Fruit fly (Drosophila melanogaster) whole organism, prepupa: ENCODE results near the gene CG44355.

Experiments
- Blimp-1 ChIP-seq: fragments of 200-800 bp; sonication (Bioruptor generic); optimal IDR thresholded peaks from 3 replicates; lab custom pipeline; 2017; ENCODE audit warnings: missing biosample characterization, missing genetic modification characterization, mild to moderate bottlenecking, moderate library complexity, missing genetic modification reagents
- CG10631 ChIP-seq: fragments of 200-800 bp; sonication (Bioruptor generic); optimal IDR thresholded peaks from 2 replicates; lab custom pipeline; 2016; ENCODE audit warnings: missing biosample characterization, missing genetic modification characterization
- CG11762 ChIP-seq: fragments of 200-800 bp; sonication (Bioruptor generic); optimal IDR thresholded peaks from 3 replicates; lab custom pipeline; 2016; ENCODE audit warnings: missing biosample characterization, missing genetic modification characterization; ENCODE audit not compliant: insufficient read depth
- CG11902 ChIP-seq: fragments of 200-800 bp; sonication (Bioruptor generic); optimal IDR thresholded peaks from 3 replicates; lab custom pipeline; 2016; ENCODE audit warnings: missing biosample characterization, missing genetic modification characterization
- CG15336 ChIP-seq: fragments of 200-800 bp; sonication (Bioruptor generic); IDR thresholded peaks from 2 replicates; pipeline ENCODE4 v1.3.6; 2022; ENCODE audit warnings: missing biosample characterization, missing genetic modification characterization
- CG1621 ChIP-seq: fragments of 200-800 bp; sonication (Bioruptor generic); optimal IDR thresholded peaks from 3 replicates; lab custom pipeline; 2018; ENCODE audit warnings: missing biosample characterization, mild to moderate bottlenecking, missing genetic modification characterization
- CG31627 ChIP-seq: fragments of 200-800 bp; sonication (Bioruptor generic); optimal IDR thresholded peaks from 3 replicates; lab custom pipeline; 2016; ENCODE audit warnings: missing biosample characterization, missing genetic modification characterization
- CG32006 ChIP-seq: fragments of 200-800 bp; sonication (Bioruptor generic); optimal IDR thresholded peaks from 3 replicates; lab custom pipeline; 2017; ENCODE audit warnings: missing biosample characterization, mild to moderate bottlenecking, missing genetic modification characterization
- CG34406 ChIP-seq: fragments of 200-800 bp; sonication (Bioruptor generic); optimal IDR thresholded peaks from 3 replicates; lab custom pipeline; 2016; ENCODE audit warnings: missing biosample characterization, missing genetic modification characterization
- CG3919 ChIP-seq: fragments of 200-800 bp; sonication (Bioruptor generic); optimal IDR thresholded peaks from 3 replicates; lab custom pipeline; 2016; ENCODE audit warnings: missing biosample characterization, missing genetic modification characterization
- CG4318 ChIP-seq: fragments of 200-800 bp; sonication (Bioruptor generic); optimal IDR thresholded peaks from 3 replicates; lab custom pipeline; 2017; ENCODE audit warnings: missing biosample characterization, mild to moderate bottlenecking, missing genetic modification characterization
- CG6854 ChIP-seq: fragments of 200-800 bp; sonication (Bioruptor generic); optimal IDR thresholded peaks from 2 replicates; lab custom pipeline; 2017; ENCODE audit warnings: missing biosample characterization, mild to moderate bottlenecking, missing genetic modification characterization
- CG7368 ChIP-seq: fragments of 200-800 bp; sonication (Bioruptor generic); optimal IDR thresholded peaks from 3 replicates; lab custom pipeline; 2016; ENCODE audit warnings: missing biosample characterization, missing genetic modification characterization
- CG8119 ChIP-seq: fragments of 200-800 bp; sonication (Bioruptor generic); IDR thresholded peaks from 3 replicates; pipeline ENCODE4 v1.3.6; 2022; ENCODE audit warnings: missing biosample characterization, missing genetic modification characterization
- CG8319 ChIP-seq: fragments of 200-800 bp; sonication (Bioruptor generic); optimal IDR thresholded peaks from 3 replicates; lab custom pipeline; 2016; ENCODE audit warnings: missing biosample characterization, missing genetic modification characterization
- CG9139 ChIP-seq: fragments of 200-800 bp; sonication (Bioruptor generic); optimal IDR thresholded peaks from 3 replicates; lab custom pipeline; 2017; ENCODE audit warnings: missing biosample characterization, mild to moderate bottlenecking, missing genetic modification characterization
- Eip78C ChIP-seq: fragments of 200-800 bp; sonication (Bioruptor generic); peaks from one replicate; lab custom pipeline; 2016; ENCODE audit warnings: missing biosample characterization, missing genetic modification characterization
- Eip93F ChIP-seq: fragments of 200-800 bp; sonication (Bioruptor generic); optimal IDR thresholded peaks from 2 replicates; lab custom pipeline; 2016; ENCODE audit warnings: missing biosample characterization, mild to moderate bottlenecking, missing genetic modification characterization
- Ets96B ChIP-seq: fragments of 200-800 bp; optimal IDR thresholded peaks from 2 replicates; lab custom pipeline; 2019; ENCODE audit warnings: missing biosample characterization, mild to moderate bottlenecking, missing genetic modification characterization, moderate library complexity
- Gug ChIP-seq: fragments of 200-800 bp; sonication (Bioruptor generic); IDR thresholded peaks from 2 replicates; pipeline ENCODE4 v1.3.6; 2022; ENCODE audit warnings: missing biosample characterization, missing genetic modification characterization
- Met ChIP-seq: fragments of 200-800 bp; sonication (Bioruptor generic); optimal IDR thresholded peaks from 3 replicates; lab custom pipeline; 2016; ENCODE audit warnings: missing biosample characterization, missing genetic modification characterization
- OdsH ChIP-seq: fragments of 200-800 bp; sonication (Bioruptor generic); optimal IDR thresholded peaks from 3 replicates; lab custom pipeline; 2016; ENCODE audit warnings: missing biosample characterization, missing genetic modification characterization
- Sox14 ChIP-seq: fragments of 200-800 bp; sonication (Bioruptor generic); optimal IDR thresholded peaks from 3 replicates; lab custom pipeline; 2016; ENCODE audit warnings: missing biosample characterization, missing genetic modification characterization
- achi ChIP-seq: fragments of 200-800 bp; sonication (Bioruptor generic); optimal IDR thresholded peaks from 3 replicates; lab custom pipeline; 2016; ENCODE audit warnings: missing biosample characterization, missing genetic modification characterization
- acj6 ChIP-seq: fragments of 200-800 bp; sonication (Bioruptor generic); optimal IDR thresholded peaks from 3 replicates; lab custom pipeline; 2016; ENCODE audit warnings: missing biosample characterization, missing genetic modification characterization
- cyc ChIP-seq: fragments of 200-800 bp; sonication (Bioruptor generic); optimal IDR thresholded peaks from 3 replicates; lab custom pipeline; 2016; ENCODE audit warnings: missing biosample characterization, missing genetic modification characterization
- dac ChIP-seq: fragments of 200-800 bp; sonication (Bioruptor generic); optimal IDR thresholded peaks from 2 replicates; lab custom pipeline; 2017; ENCODE audit warnings: missing biosample characterization, mild to moderate bottlenecking, missing genetic modification characterization
- dsx ChIP-seq: fragments of 200-800 bp; optimal IDR thresholded peaks from 3 replicates; lab custom pipeline; 2019; ENCODE audit warnings: missing biosample characterization, mild to moderate bottlenecking, missing genetic modification characterization, moderate library complexity; ENCODE audit not compliant: poor library complexity, severe bottlenecking
- fd85E ChIP-seq: fragments of 200-800 bp; sonication (Bioruptor generic); optimal IDR thresholded peaks from 3 replicates; lab custom pipeline; 2016; ENCODE audit warnings: missing biosample characterization, missing genetic modification characterization
- fkh ChIP-seq: fragments of 200-800 bp; sonication (Bioruptor generic); optimal IDR thresholded peaks from 3 replicates; lab custom pipeline; 2017; ENCODE audit warnings: missing biosample characterization, mild to moderate bottlenecking, missing genetic modification characterization, moderate library complexity
- net ChIP-seq: fragments of 200-800 bp; sonication (Bioruptor generic); optimal IDR thresholded peaks from 3 replicates; lab custom pipeline; 2016; ENCODE audit warnings: missing biosample characterization, missing genetic modification characterization
- pdm3 ChIP-seq: fragments of 200-800 bp; sonication (Bioruptor generic); optimal IDR thresholded peaks from 3 replicates; lab custom pipeline; 2016; ENCODE audit warnings: missing biosample characterization, missing genetic modification characterization
- topi ChIP-seq: fragments of 200-800 bp; sonication (Bioruptor generic); optimal IDR thresholded peaks from 3 replicates; lab custom pipeline; 2016; ENCODE audit warnings: missing biosample characterization, missing genetic modification characterization
- vri ChIP-seq: fragments of 200-800 bp; sonication (Bioruptor generic); optimal IDR thresholded peaks from 3 replicates; lab custom pipeline; 2016; ENCODE audit warnings: missing biosample characterization, mild to moderate bottlenecking, missing genetic modification characterization

The CG44355 gene

DNA sequence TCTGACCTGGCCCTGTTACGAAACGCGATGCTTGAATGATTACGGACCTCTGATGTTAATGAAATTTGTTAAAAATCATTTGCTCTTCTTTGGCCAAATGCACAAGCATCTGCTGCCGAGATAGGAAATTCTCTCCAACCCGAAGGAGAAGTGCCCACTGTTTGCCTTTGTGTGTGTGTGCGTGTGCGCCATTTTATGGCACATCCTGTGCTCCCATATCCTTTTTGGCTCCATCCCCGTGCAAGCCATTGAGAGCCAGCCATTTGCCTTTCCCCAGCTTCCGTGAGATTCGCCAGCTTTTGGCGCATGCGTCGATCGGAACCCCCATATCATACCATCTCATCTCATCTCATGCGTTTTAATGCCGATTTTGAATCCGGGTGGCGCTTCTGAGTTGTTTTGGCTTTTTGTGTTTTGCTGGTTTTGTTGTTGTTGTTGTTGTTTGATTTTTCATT is 14.5 kb upstream of the CG44355 start, which contains the start of gene CG4328:
TSS of gene CG4328 (minus strand) at position 51 of the 455 bp plus-strand sequence.
- no peak for TF ChIP-seq CG6854 (GFP tag; lab: Kevin White, UChicago)
- no peak for TF ChIP-seq topi (GFP tag; lab: Kevin White, UChicago)
- TF ChIP-seq Sox14, result no peak
- TF ChIP-seq CG11762 (GFP tag; lab: Kevin White, UChicago), result no peak
- TF ChIP-seq CG1621 (tag; lab: Kevin White, UChicago), result no peak
- no peak for TF ChIP-seq OdsH
- TF ChIP-seq Met (GFP tag; lab: Kevin White, UChicago), result no peak
- TF ChIP-seq CG31627 (GFP tag; lab: Kevin White, UChicago), result no peak
- TF ChIP-seq vri (GFP tag; lab: Kevin White, UChicago), result no peak
- TF ChIP-seq, all 60 proteins: peak for 0

DNA sequence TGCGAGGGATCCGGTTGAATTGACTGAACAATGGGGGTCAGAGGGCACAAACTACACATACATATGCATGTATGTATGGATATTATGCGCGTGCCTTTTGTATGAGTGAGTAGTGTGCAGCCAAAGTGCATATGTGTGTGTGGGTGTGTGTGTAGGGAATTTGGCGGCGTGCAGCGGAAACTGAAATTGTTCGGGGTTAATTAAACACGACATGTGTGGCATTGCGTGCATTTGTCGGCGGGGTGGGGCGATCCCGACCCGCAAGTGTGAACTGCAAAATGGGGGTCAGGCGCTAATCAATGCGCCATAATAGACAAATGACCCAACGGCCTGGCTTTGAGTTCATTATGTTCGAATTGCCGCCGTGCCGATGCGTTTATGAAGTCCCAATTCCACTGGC is 12.5 kb upstream of the CG44355 start:
- TF ChIP-seq CG15336, result no peak
- no peak for TF ChIP-seq dsx (GFP tag; lab: Kevin White, UChicago)
- no peak for TF ChIP-seq Blimp-1 (GFP tag; lab: Kevin White, UChicago)
- TF ChIP-seq cyc (GFP tag; lab: Kevin White, UChicago), result no peak
- TF ChIP-seq CG32006 (GFP tag; lab: Kevin White, UChicago), result no peak
- no peak for TF ChIP-seq CG6854 (GFP tag; lab: Kevin White, UChicago)
- no peak for TF ChIP-seq CG34406 (GFP tag; lab: Kevin White, UChicago)
- no peak for TF ChIP-seq fd85E
- TF ChIP-seq net (GFP tag; lab: Kevin White, UChicago), result no peak
- no peak for TF ChIP-seq CG1621 (tag; lab: Kevin White, UChicago)
- TF ChIP-seq Ets96B (tag; lab: Kevin White, UChicago), result no peak
- no peak for TF ChIP-seq CG10631
- TF ChIP-seq acj6 (GFP tag; lab: Kevin White, UChicago), result no peak
- TF ChIP-seq vri (GFP tag; lab: Kevin White, UChicago), result no peak
- no peak for TF ChIP-seq Eip78C (GFP tag; lab: Kevin White, UChicago)
- no peak for TF ChIP-seq pdm3 (GFP tag; lab: Kevin White, UChicago)
- no peak for TF ChIP-seq CG11902 (GFP tag; lab: Kevin White, UChicago)
- TF ChIP-seq CG3919 (GFP tag; lab: Kevin White, UChicago), result no peak
- TF ChIP-seq CG9139 (GFP tag; lab: Kevin White, UChicago), result no peak
- no peak for TF ChIP-seq fkh (GFP tag; lab: Kevin White, UChicago)

DNA sequence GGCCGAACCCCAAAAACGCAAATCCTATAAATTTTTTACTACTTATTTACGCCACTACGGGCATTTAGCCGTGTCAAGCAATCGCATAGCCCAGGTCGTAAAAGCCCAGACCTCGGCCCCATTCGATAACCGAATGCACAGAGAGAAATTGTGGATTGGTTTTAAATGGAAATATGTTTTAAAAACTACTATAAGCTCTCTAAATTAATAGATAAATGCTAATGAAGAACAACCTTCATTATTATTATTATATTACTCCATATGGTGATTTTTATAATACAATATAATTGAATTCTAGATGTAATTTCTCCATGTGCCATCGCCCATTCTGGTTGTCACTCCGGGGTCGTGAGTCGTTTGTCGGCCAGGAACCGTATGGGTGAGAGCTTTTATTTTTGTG is 4.7 kb upstream of the CG44355 start:
- TF ChIP-seq CG4318 (GFP tag; lab: Kevin White, UChicago) (no peak), CG1621 (tag; lab: Kevin White, UChicago) (no peak), Ets96B (tag; lab: Kevin White, UChicago) (no peak), OdsH (no peak)

DNA sequence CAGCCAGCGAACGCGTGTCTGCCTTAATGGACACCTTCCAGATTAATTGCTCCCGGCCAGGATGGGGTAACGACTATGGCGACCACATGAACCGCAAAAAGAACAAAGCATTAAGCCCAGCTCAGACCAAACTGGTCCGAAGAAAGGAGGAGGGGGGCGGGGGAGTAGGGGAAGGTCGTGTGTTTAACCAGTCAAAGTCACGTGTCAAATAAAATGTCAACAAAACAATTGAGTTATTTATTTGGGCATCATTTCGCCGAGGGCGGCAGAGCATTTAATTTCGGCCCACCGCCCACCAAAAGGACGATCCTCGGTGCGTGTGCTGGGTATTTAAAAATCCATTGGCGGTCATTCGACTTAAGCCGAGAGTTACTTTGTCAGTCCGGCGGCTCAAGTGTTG is 2.7 kb downstream of the CG44355 start:
- TF ChIP-seq CG31627 (GFP tag; lab: Kevin White, UChicago) (no peak), CG3919 (GFP tag; lab: Kevin White, UChicago) (no peak), pdm3 (GFP tag; lab: Kevin White, UChicago) (no peak), achi (no peak), CG8119 (GFP tag; lab: Robert Waterston, UW) (no peak), CG7368 (GFP tag; lab: Kevin White, UChicago) (no peak), CG11762 (GFP tag; lab: Kevin White, UChicago) (no peak), CG8319 (GFP tag; lab: Kevin White, UChicago) (no peak), CG10631 (no peak), Eip93F (GFP tag; lab: Kevin White, UChicago) (no peak), CG15336 (no peak), Gug (no peak), dac (no peak), Eip78C (GFP tag; lab: Kevin White, UChicago) (no peak), Sox14 (no peak)
